Worm (Caenorhabditis elegans) whole organism, L1 larva: ENCODE data around the gene srv-8.
"Not testable (repeated sequence)": the region's sequence is repeated elsewhere in the genome, so short reads cannot be mapped to it uniquely, and the experiment has no call there.

Experiments used
- C04F5.9 ChIP-seq: sonication (generic microtip); optimal IDR thresholded peaks from 2 replicates; lab custom pipeline; 2016; ENCODE audit warnings: missing genetic modification characterization, missing compliant biosample characterization
- Y116A8C.19 ChIP-seq: sonication (generic microtip); optimal IDR thresholded peaks from 2 replicates; lab custom pipeline; 2016; ENCODE audit warnings: missing compliant biosample characterization, missing genetic modification characterization, borderline replicate concordance
- alr-1 ChIP-seq: fragments of 200-800 bp; sonication (Bioruptor generic); optimal IDR thresholded peaks from 2 replicates; lab custom pipeline; 2018; ENCODE audit warnings: borderline replicate concordance, mild to moderate bottlenecking, missing genetic modification characterization, missing compliant biosample characterization
- aly-2 ChIP-seq: fragments of 150-350 bp; optimal IDR thresholded peaks from 2 replicates; lab custom pipeline; 2014; ENCODE audit warnings: missing biosample characterization, missing genetic modification characterization
- ama-1 ChIP-seq: fragments of 150-350 bp; optimal IDR thresholded peaks from 2 replicates; lab custom pipeline; 2014
- blmp-1 ChIP-seq: fragments of 150-350 bp; optimal IDR thresholded peaks from 2 replicates; lab custom pipeline; 2014; ENCODE audit warnings: missing biosample characterization, missing genetic modification characterization
- ceh-8 ChIP-seq: fragments of 200-800 bp; sonication (Bioruptor generic); optimal IDR thresholded peaks from 2 replicates; lab custom pipeline; 2018; ENCODE audit warnings: mild to moderate bottlenecking, missing genetic modification characterization, moderate library complexity, missing compliant biosample characterization
- ceh-88 ChIP-seq: fragments of 200-800 bp; sonication (Bioruptor generic); IDR thresholded peaks from 2 replicates; pipeline ENCODE4 v1.3.6; 2022; ENCODE audit warnings: missing genetic modification characterization, missing compliant biosample characterization
- elt-2 ChIP-seq: sonication (generic microtip); optimal IDR thresholded peaks from 2 replicates; lab custom pipeline; 2016; ENCODE audit warnings: missing genetic modification characterization, mild to moderate bottlenecking, inconsistent platforms, missing compliant biosample characterization, missing genetic modification reagents
- elt-3 ChIP-seq, 6 experiments: fragments of 150-350 bp in 1 of 6; sonication (generic microtip); optimal IDR thresholded peaks; 2 replicates each; lab custom pipeline; 2017 to 2018; ENCODE audit warnings: missing biosample characterization in 6 of 6, missing genetic modification characterization in 6 of 6, inconsistent platforms in 1 of 6
- ets-5 ChIP-seq: fragments of 200-800 bp; sonication (Bioruptor generic); IDR thresholded peaks from 2 replicates; pipeline ENCODE4 v1.3.6; 2022; ENCODE audit warnings: missing genetic modification characterization, missing compliant biosample characterization
- grh-1 ChIP-seq: fragments of 200-800 bp; sonication (Bioruptor generic); IDR thresholded peaks from 2 replicates; pipeline ENCODE4 v1.3.6; 2022; ENCODE audit warnings: missing genetic modification reagents, missing genetic modification characterization, missing compliant biosample characterization
- irx-1 ChIP-seq: sonication (generic microtip); optimal IDR thresholded peaks from 2 replicates; lab custom pipeline; 2016; ENCODE audit warnings: missing genetic modification characterization, missing compliant biosample characterization
- lin-14 ChIP-seq: fragments of 200-800 bp; sonication (Bioruptor generic); optimal IDR thresholded peaks from 2 replicates; lab custom pipeline; 2018; ENCODE audit warnings: mild to moderate bottlenecking, missing genetic modification characterization, moderate library complexity, missing compliant biosample characterization
- lin-15B ChIP-seq: fragments of 150-350 bp; sonication (generic microtip); optimal IDR thresholded peaks from 3 replicates; lab custom pipeline; 2014; ENCODE audit warnings: missing biosample characterization, missing genetic modification characterization
- lin-35 ChIP-seq, 2 experiments: fragments of 150-350 bp; optimal IDR thresholded peaks; 2 replicates each; lab custom pipeline; 2014; ENCODE audit warnings: missing biosample characterization in 2 of 2, missing genetic modification characterization in 2 of 2, missing genetic modification reagents in 2 of 2
- lin-39 ChIP-seq: fragments of 150-350 bp; optimal IDR thresholded peaks from 2 replicates; lab custom pipeline; 2014; ENCODE audit warnings: missing biosample characterization, missing genetic modification reagents, missing genetic modification characterization
- lir-3 ChIP-seq: sonication (generic microtip); optimal IDR thresholded peaks from 2 replicates; lab custom pipeline; 2016; ENCODE audit warnings: mild to moderate bottlenecking, missing genetic modification characterization, moderate library complexity, missing compliant biosample characterization; ENCODE audit not compliant: poor library complexity
- mdl-1 ChIP-seq, 2 experiments: fragments of 150-350 bp; optimal IDR thresholded peaks; 2 replicates each; lab custom pipeline; 2014 to 2017; ENCODE audit warnings: missing biosample characterization in 2 of 2, missing genetic modification characterization in 2 of 2, inconsistent platforms in 1 of 2
- mef-2 ChIP-seq: fragments of 150-350 bp; optimal IDR thresholded peaks from 2 replicates; lab custom pipeline; 2014; ENCODE audit warnings: missing biosample characterization, missing genetic modification characterization
- mep-1 ChIP-seq: fragments of 150-350 bp; optimal IDR thresholded peaks from 2 replicates; lab custom pipeline; 2014; ENCODE audit warnings: missing biosample characterization, missing genetic modification characterization
- nhr-12 ChIP-seq: sonication (generic microtip); optimal IDR thresholded peaks from 2 replicates; lab custom pipeline; 2017; ENCODE audit warnings: missing biosample characterization, missing genetic modification characterization
- nhr-19 ChIP-seq: fragments of 200-800 bp; sonication (Bioruptor generic); conservative IDR thresholded peaks from 2 replicates; pipeline ENCODE4 v1.3.6; 2022; ENCODE audit warnings: missing genetic modification characterization, missing compliant biosample characterization
- nhr-20 ChIP-seq: sonication (generic microtip); optimal IDR thresholded peaks from 2 replicates; lab custom pipeline; 2016; ENCODE audit warnings: mild to moderate bottlenecking, missing genetic modification characterization, missing compliant biosample characterization
- nhr-71 ChIP-seq: sonication (generic microtip); optimal IDR thresholded peaks from 2 replicates; lab custom pipeline; 2016; ENCODE audit warnings: mild to moderate bottlenecking, missing genetic modification characterization, moderate library complexity, missing compliant biosample characterization
- nhr-76 ChIP-seq: sonication (generic microtip); optimal IDR thresholded peaks from 2 replicates; lab custom pipeline; 2017; ENCODE audit warnings: missing biosample characterization, missing genetic modification characterization
- skn-1 ChIP-seq: fragments of 150-350 bp; optimal IDR thresholded peaks from 2 replicates; lab custom pipeline; 2014; ENCODE audit warnings: missing biosample characterization, missing genetic modification characterization
- snpc-4 ChIP-seq: fragments of 150-350 bp; optimal IDR thresholded peaks from 2 replicates; lab custom pipeline; 2014; ENCODE audit warnings: missing biosample characterization, missing genetic modification characterization
- sptf-1 ChIP-seq: fragments of 150-350 bp; optimal IDR thresholded peaks from 2 replicates; lab custom pipeline; 2014; ENCODE audit warnings: missing biosample characterization, missing genetic modification characterization
- tbx-2 ChIP-seq: sonication (generic microtip); optimal IDR thresholded peaks from 2 replicates; lab custom pipeline; 2016; ENCODE audit warnings: missing genetic modification characterization, missing compliant biosample characterization
- unc-130 ChIP-seq: fragments of 150-350 bp; optimal IDR thresholded peaks from 2 replicates; lab custom pipeline; 2017; ENCODE audit warnings: missing biosample characterization, missing genetic modification characterization, inconsistent platforms
- unc-30 ChIP-seq: sonication (generic microtip); optimal IDR thresholded peaks from 2 replicates; lab custom pipeline; 2017; ENCODE audit warnings: missing biosample characterization, missing genetic modification characterization
- unc-62 ChIP-seq: fragments of 150-350 bp; optimal IDR thresholded peaks from 2 replicates; lab custom pipeline; 2014; ENCODE audit warnings: missing biosample characterization, missing genetic modification reagents, missing genetic modification characterization
- unc-86 ChIP-seq: sonication (generic microtip); optimal IDR thresholded peaks from 2 replicates; lab custom pipeline; 2016; ENCODE audit warnings: missing genetic modification characterization, missing compliant biosample characterization
- zip-4 ChIP-seq: fragments of 200-800 bp; sonication (Bioruptor generic); optimal IDR thresholded peaks from 2 replicates; lab custom pipeline; 2018; ENCODE audit warnings: mild to moderate bottlenecking, missing genetic modification characterization, moderate library complexity, missing compliant biosample characterization

The srv-8 gene

ce11 chrV:13445229-13445949, 24.8 kb upstream of the srv-8 start, which contains the start of gene Y2H9A.4 (continued):
- TF ChIP-seq nhr-71 (tag; lab: Kevin White, UChicago) (peak; percentile 38), mep-1 (tag; lab: Kevin White, UChicago) (no peak), nhr-12 (tag; lab: Kevin White, UChicago) (no peak), blmp-1 (tag; lab: Kevin White, UChicago) (peak; percentile 48), C04F5.9 (no peak), sptf-1 (tag; lab: Kevin White, UChicago) (no peak), elt-2 (no peak), tbx-2 (no peak), ets-5 (GFP tag; lab: Robert Waterston, UW) (no peak), unc-86 (tag; lab: Kevin White, UChicago) (no peak), skn-1 (tag; lab: Kevin White, UChicago) (no peak), nhr-19 (GFP tag; lab: Robert Waterston, UW) (no peak), lin-14 (GFP tag; lab: Kevin White, UChicago) (no peak), lir-3 (no peak), ama-1 (lab: Kevin White, UChicago) (no peak), aly-2 (no peak), grh-1 (no peak), ceh-88 (GFP tag; lab: Robert Waterston, UW) (no peak)
- TF ChIP-seq, all 84 proteins: peak for 8

ce11 chrV:13443535-13443934, 23.0 kb upstream of the srv-8 start, which contains the start of gene Y2H9A.6:
TSS of gene Y2H9A.6 (plus strand) at chrV:13443835.
- not testable (repeated sequence) for TF ChIP-seq lin-39 (tag; lab: Kevin White, UChicago); alr-1; unc-30 (tag; lab: Kevin White, UChicago)

- TF ChIP-seq lin-35 (GFP tag; optimal IDR thresholded peaks at IDR 0.05; lab: Kevin White, UChicago) (no peak), nhr-76 (no peak), mef-2 (tag; lab: Kevin White, UChicago) (no peak), irx-1 (tag; lab: Kevin White, UChicago) (no peak), zip-4 (GFP tag; lab: Kevin White, UChicago) (no peak), lin-15B (tag; lab: Kevin White, UChicago) (no peak), Y116A8C.19 (tag; lab: Kevin White, UChicago) (no peak)
These were observed 22.3 kb upstream of the srv-8 start for ce11 chrV:13442819-13443218.

- no peak for TF ChIP-seq ets-5 (GFP tag; lab: Robert Waterston, UW)
- TF ChIP-seq ceh-8: no peak
- TF ChIP-seq unc-130 (tag; lab: Kevin White, UChicago): no peak
- no peak for TF ChIP-seq mdl-1 (tag; optimal IDR thresholded peaks at IDR 0.05; lab: Kevin White, UChicago)
- TF ChIP-seq snpc-4 (tag; lab: Kevin White, UChicago): no peak
- TF ChIP-seq tbx-2: no peak
- no peak for TF ChIP-seq unc-62 (GFP tag; lab: Kevin White, UChicago)
- no peak for TF ChIP-seq lin-15B (tag; lab: Kevin White, UChicago)
- TF ChIP-seq nhr-20 (tag; lab: Kevin White, UChicago): no peak
- no peak for TF ChIP-seq lin-35 (GFP tag; optimal IDR thresholded peaks at IDR 0.05; lab: Kevin White, UChicago)
- no peak for TF ChIP-seq mep-1 (tag; lab: Kevin White, UChicago)
- no peak for TF ChIP-seq mef-2 (tag; lab: Kevin White, UChicago)
- TF ChIP-seq ceh-88 (GFP tag; lab: Robert Waterston, UW): no peak
- no peak for TF ChIP-seq elt-3 (tag; optimal IDR thresholded peaks at IDR 0.05; lab: Kevin White, UChicago)
These were observed 21.1 kb upstream of the srv-8 start, which contains the start of gene col-162 for ce11 chrV:13441661-13442060. TSS of gene col-162 (plus strand) at chrV:13441961.
